Worm (Caenorhabditis elegans) whole organism, mixed stage, embryonic: Measurements from ENCODE around the gene glr-5.

Experiments
- bed-3 ChIP-seq: fragments of 200-800 bp; sonication (Bioruptor generic); optimal IDR thresholded peaks from 3 replicates; lab custom pipeline; 2018; ENCODE audit warnings: mild to moderate bottlenecking, missing genetic modification characterization, moderate library complexity, missing compliant biosample characterization
- blmp-1 ChIP-seq: fragments of 150-350 bp; optimal IDR thresholded peaks from 2 replicates; lab custom pipeline; 2014; ENCODE audit warnings: missing biosample characterization, missing genetic modification characterization
- ceh-39 ChIP-seq: fragments of 150-350 bp; optimal IDR thresholded peaks from 2 replicates; lab custom pipeline; 2014; ENCODE audit warnings: missing biosample characterization, missing genetic modification characterization
- ceh-43 ChIP-seq: fragments of 200-800 bp; sonication (Bioruptor generic); optimal IDR thresholded peaks from 2 replicates; lab custom pipeline; 2018; ENCODE audit warnings: mild to moderate bottlenecking, missing genetic modification characterization, moderate library complexity, missing compliant biosample characterization
- ceh-83 ChIP-seq: fragments of 200-800 bp; sonication (Bioruptor generic); optimal IDR thresholded peaks from 2 replicates; lab custom pipeline; 2018; ENCODE audit warnings: mild to moderate bottlenecking, missing genetic modification characterization, missing compliant biosample characterization
- ces-1 ChIP-seq: fragments of 150-350 bp; optimal IDR thresholded peaks from 2 replicates; lab custom pipeline; 2014; ENCODE audit warnings: missing biosample characterization, missing genetic modification reagents, missing genetic modification characterization
- cnd-1 ChIP-seq: fragments of 200-800 bp; sonication (Bioruptor generic); optimal IDR thresholded peaks from 2 replicates; lab custom pipeline; 2018; ENCODE audit warnings: mild to moderate bottlenecking, missing genetic modification characterization, missing compliant biosample characterization
- drap-1 ChIP-seq: fragments of 200-800 bp; sonication (Bioruptor generic); optimal IDR thresholded peaks from 3 replicates; lab custom pipeline; 2018; ENCODE audit warnings: mild to moderate bottlenecking, missing genetic modification characterization, missing compliant biosample characterization
- elt-3 ChIP-seq: fragments of 150-350 bp; optimal IDR thresholded peaks from 2 replicates; lab custom pipeline; 2014; ENCODE audit warnings: missing biosample characterization, missing genetic modification characterization
- hlh-1 ChIP-seq: fragments of 150-350 bp; optimal IDR thresholded peaks from 2 replicates; lab custom pipeline; 2014; ENCODE audit warnings: missing biosample characterization, missing genetic modification reagents, missing genetic modification characterization
- lin-13 ChIP-seq: fragments of 150-350 bp; optimal IDR thresholded peaks from 2 replicates; lab custom pipeline; 2014; ENCODE audit warnings: missing biosample characterization, missing genetic modification characterization
- lin-32 ChIP-seq: fragments of 200-800 bp; sonication (Bioruptor generic); optimal IDR thresholded peaks from 2 replicates; lab custom pipeline; 2018; ENCODE audit warnings: mild to moderate bottlenecking, missing genetic modification characterization, missing compliant biosample characterization
- lsy-2 ChIP-seq: fragments of 150-350 bp; optimal IDR thresholded peaks from 2 replicates; lab custom pipeline; 2014; ENCODE audit warnings: missing biosample characterization, missing genetic modification characterization
- mab-5 ChIP-seq: fragments of 150-350 bp; optimal IDR thresholded peaks from 2 replicates; lab custom pipeline; 2014; ENCODE audit warnings: missing biosample characterization, missing genetic modification characterization
- mls-2 ChIP-seq: sonication (generic microtip); optimal IDR thresholded peaks from 2 replicates; lab custom pipeline; 2016; ENCODE audit warnings: mild to moderate bottlenecking, missing genetic modification characterization, moderate library complexity, missing compliant biosample characterization
- nhr-12 ChIP-seq: fragments of 150-350 bp; optimal IDR thresholded peaks from 2 replicates; lab custom pipeline; 2014; ENCODE audit warnings: missing biosample characterization, missing genetic modification characterization
- nhr-237 ChIP-seq: fragments of 150-350 bp; optimal IDR thresholded peaks from 2 replicates; lab custom pipeline; 2014; ENCODE audit warnings: missing biosample characterization, missing genetic modification characterization
- nhr-28 ChIP-seq: fragments of 150-350 bp; optimal IDR thresholded peaks from 2 replicates; lab custom pipeline; 2014; ENCODE audit warnings: missing biosample characterization, missing genetic modification characterization
- nhr-76 ChIP-seq: sonication (generic microtip); optimal IDR thresholded peaks from 2 replicates; lab custom pipeline; 2017; ENCODE audit warnings: missing biosample characterization, missing genetic modification characterization
- pha-4 ChIP-seq: fragments of 150-350 bp; optimal IDR thresholded peaks from 2 replicates; lab custom pipeline; 2018; ENCODE audit warnings: missing biosample characterization, missing genetic modification reagents, missing genetic modification characterization
- sem-2 ChIP-seq: fragments of 200-800 bp; sonication (Bioruptor generic); optimal IDR thresholded peaks from 2 replicates; lab custom pipeline; 2018; ENCODE audit warnings: mild to moderate bottlenecking, missing genetic modification characterization, missing compliant biosample characterization
- snpc-4 ChIP-seq: fragments of 150-350 bp; optimal IDR thresholded peaks from 2 replicates; lab custom pipeline; 2014; ENCODE audit warnings: missing biosample characterization, missing genetic modification characterization
- sptf-1 ChIP-seq: sonication (generic microtip); optimal IDR thresholded peaks from 2 replicates; lab custom pipeline; 2017; ENCODE audit warnings: mild to moderate bottlenecking, missing genetic modification characterization, moderate library complexity, missing compliant biosample characterization
- unc-120 ChIP-seq: sonication (generic microtip); optimal IDR thresholded peaks from 2 replicates; lab custom pipeline; 2017; ENCODE audit warnings: missing genetic modification characterization, missing compliant biosample characterization; ENCODE audit not compliant: poor library complexity, severe bottlenecking
- unc-39 ChIP-seq: fragments of 150-350 bp; optimal IDR thresholded peaks from 2 replicates; lab custom pipeline; 2014; ENCODE audit warnings: missing biosample characterization, missing genetic modification characterization
- unc-62 ChIP-seq: fragments of 150-350 bp; optimal IDR thresholded peaks from 2 replicates; lab custom pipeline; 2014; ENCODE audit warnings: missing biosample characterization, missing genetic modification reagents, missing genetic modification characterization
- zip-8 ChIP-seq: fragments of 150-350 bp; optimal IDR thresholded peaks from 2 replicates; lab custom pipeline; 2014; ENCODE audit warnings: missing biosample characterization, missing genetic modification characterization
- ztf-11 ChIP-seq: fragments of 150-350 bp; optimal IDR thresholded peaks from 2 replicates; lab custom pipeline; 2014; ENCODE audit warnings: missing biosample characterization, missing genetic modification characterization

Gene glr-5

ce11 chrV:8716175-8716574, at the start of gene glr-5:
Gene glr-5 (plus strand): TSS chrV:8716495.
- TF ChIP-seq ces-1, result peak; percentile 86
- TF ChIP-seq elt-3 (tag; lab: Kevin White, UChicago), result no peak
- TF ChIP-seq mls-2 (tag; lab: Kevin White, UChicago), result no peak
- TF ChIP-seq hlh-1 (tag; lab: Kevin White, UChicago), result no peak

ce11 chrV:8667230-8668021, 48.9 kb upstream of the glr-5 start:
- no peak for TF ChIP-seq lin-32
- TF ChIP-seq nhr-28 (tag; lab: Kevin White, UChicago), result no peak
- TF ChIP-seq ceh-39 (tag; lab: Kevin White, UChicago), result no peak
- TF ChIP-seq unc-120 (tag; lab: Kevin White, UChicago), result peak; percentile 76
- TF ChIP-seq ceh-83, result no peak
- peak; percentile 89 for TF ChIP-seq hlh-1 (tag; lab: Kevin White, UChicago)
- peak; percentile 22 for TF ChIP-seq unc-62 (GFP tag; lab: Kevin White, UChicago)
- TF ChIP-seq bed-3 (GFP tag; lab: Kevin White, UChicago), result no peak
- no peak for TF ChIP-seq nhr-76 (tag; lab: Kevin White, UChicago)
- no peak for TF ChIP-seq sptf-1
- TF ChIP-seq lin-13 (tag; lab: Kevin White, UChicago), result no peak
- no peak for TF ChIP-seq snpc-4 (tag; lab: Kevin White, UChicago)
- TF ChIP-seq cnd-1 (tag; lab: Kevin White, UChicago), result no peak
- TF ChIP-seq drap-1 (GFP tag; lab: Kevin White, UChicago), result no peak
- no peak for TF ChIP-seq sem-2 (GFP tag; lab: Kevin White, UChicago)
- TF ChIP-seq pha-4, result no peak
- no peak for TF ChIP-seq zip-8
- no peak for TF ChIP-seq unc-39 (tag; lab: Kevin White, UChicago)
- no peak for TF ChIP-seq lsy-2 (tag; lab: Kevin White, UChicago)
- no peak for TF ChIP-seq nhr-12
- no peak for TF ChIP-seq nhr-237 (tag; lab: Kevin White, UChicago)
- TF ChIP-seq blmp-1 (tag; lab: Kevin White, UChicago), result no peak
- no peak for TF ChIP-seq mab-5 (tag; lab: Kevin White, UChicago)

ce11 chrV:8668224-8668623, 48.1 kb upstream of the glr-5 start:
- TF ChIP-seq ztf-11 (tag; lab: Kevin White, UChicago) (no peak), ces-1 (no peak), nhr-12 (no peak), unc-39 (tag; lab: Kevin White, UChicago) (no peak), ceh-83 (no peak), bed-3 (GFP tag; lab: Kevin White, UChicago) (no peak), blmp-1 (tag; lab: Kevin White, UChicago) (peak; percentile 50), mls-2 (tag; lab: Kevin White, UChicago) (no peak)

- TF ChIP-seq unc-39 (tag; lab: Kevin White, UChicago) (no peak), cnd-1 (tag; lab: Kevin White, UChicago) (no peak), drap-1 (GFP tag; lab: Kevin White, UChicago) (no peak), ceh-83 (no peak), sem-2 (GFP tag; lab: Kevin White, UChicago) (no peak), blmp-1 (tag; lab: Kevin White, UChicago) (no peak), nhr-76 (tag; lab: Kevin White, UChicago) (no peak), zip-8 (no peak), hlh-1 (tag; lab: Kevin White, UChicago) (no peak), ztf-11 (tag; lab: Kevin White, UChicago) (no peak), lin-32 (no peak)
- TF ChIP-seq, all 35 proteins: peak for 0
Measured at ce11 chrV:8670759-8671158, 45.5 kb upstream of the glr-5 start.

- TF ChIP-seq ceh-83 (no peak), pha-4 (no peak), sptf-1 (no peak), lin-13 (tag; lab: Kevin White, UChicago) (no peak), hlh-1 (tag; lab: Kevin White, UChicago) (no peak), bed-3 (GFP tag; lab: Kevin White, UChicago) (no peak), ceh-39 (tag; lab: Kevin White, UChicago) (no peak), unc-120 (tag; lab: Kevin White, UChicago) (no peak), ceh-43 (GFP tag; lab: Kevin White, UChicago) (no peak), blmp-1 (tag; lab: Kevin White, UChicago) (no peak)
Measured at ce11 chrV:8671568-8672123, 44.6 kb upstream of the glr-5 start.
